Worm (Caenorhabditis elegans) whole organism, late embryonic: ENCODE measurements around the gene F43C11.7.

ENCODE experiments used
- C08G9.2 ChIP-seq: sonication (generic microtip); optimal IDR thresholded peaks from 2 replicates; lab custom pipeline; 2016; ENCODE audit warnings: mild to moderate bottlenecking, missing genetic modification characterization, moderate library complexity, missing compliant biosample characterization
- C38D4.7 ChIP-seq: fragments of 200-800 bp; sonication (Bioruptor generic); optimal IDR thresholded peaks from 2 replicates; lab custom pipeline; 2018; ENCODE audit warnings: mild to moderate bottlenecking, missing genetic modification characterization, moderate library complexity, missing compliant biosample characterization
- F13H6.1 ChIP-seq: sonication (generic microtip); optimal IDR thresholded peaks from 2 replicates; lab custom pipeline; 2016; ENCODE audit warnings: missing genetic modification characterization, missing compliant biosample characterization
- K02D7.2 ChIP-seq: sonication (generic microtip); optimal IDR thresholded peaks from 2 replicates; lab custom pipeline; 2017; ENCODE audit warnings: mild to moderate bottlenecking, missing genetic modification characterization, missing compliant biosample characterization
- ahr-1 ChIP-seq: sonication (generic microtip); optimal IDR thresholded peaks from 2 replicates; lab custom pipeline; 2016; ENCODE audit warnings: missing genetic modification characterization, missing compliant biosample characterization
- ama-1 ChIP-seq: fragments of 150-350 bp; optimal IDR thresholded peaks from 2 replicates; lab custom pipeline; 2014
- ceh-18 ChIP-seq: sonication (generic microtip); optimal IDR thresholded peaks from 2 replicates; lab custom pipeline; 2016; ENCODE audit warnings: missing genetic modification characterization, missing compliant biosample characterization
- ceh-31 ChIP-seq: sonication (generic microtip); optimal IDR thresholded peaks from 2 replicates; lab custom pipeline; 2016; ENCODE audit warnings: missing genetic modification characterization, missing compliant biosample characterization
- ceh-34 ChIP-seq: sonication (generic microtip); optimal IDR thresholded peaks from 2 replicates; lab custom pipeline; 2016; ENCODE audit warnings: mild to moderate bottlenecking, missing genetic modification characterization, missing compliant biosample characterization
- ceh-45 ChIP-seq: fragments of 200-800 bp; sonication (Bioruptor generic); IDR thresholded peaks from 2 replicates; pipeline ENCODE4 v1.3.6; 2022; ENCODE audit warnings: missing genetic modification reagents, missing genetic modification characterization, missing compliant biosample characterization
- ceh-9 ChIP-seq: sonication (generic microtip); optimal IDR thresholded peaks from 2 replicates; lab custom pipeline; 2016; ENCODE audit warnings: mild to moderate bottlenecking, missing genetic modification characterization, inconsistent platforms, missing compliant biosample characterization
- che-1 ChIP-seq: sonication (generic microtip); optimal IDR thresholded peaks from 2 replicates; lab custom pipeline; 2016; ENCODE audit warnings: mild to moderate bottlenecking, missing genetic modification characterization, missing compliant biosample characterization
- dmd-4 ChIP-seq: sonication (generic microtip); optimal IDR thresholded peaks from 2 replicates; lab custom pipeline; 2016; ENCODE audit warnings: borderline replicate concordance, missing genetic modification characterization, missing compliant biosample characterization
- dve-1 ChIP-seq: sonication (generic microtip); optimal IDR thresholded peaks from 2 replicates; lab custom pipeline; 2017; ENCODE audit warnings: antibody characterized with exemption, mild to moderate bottlenecking, missing genetic modification characterization, missing compliant biosample characterization
- elt-2 ChIP-seq: sonication (generic microtip); optimal IDR thresholded peaks from 2 replicates; lab custom pipeline; 2016; ENCODE audit warnings: missing genetic modification reagents, missing genetic modification characterization, missing compliant biosample characterization
- ets-4 ChIP-seq: sonication (generic microtip); optimal IDR thresholded peaks from 2 replicates; lab custom pipeline; 2016; ENCODE audit warnings: missing genetic modification characterization, missing compliant biosample characterization
- fax-1 ChIP-seq: sonication (generic microtip); optimal IDR thresholded peaks from 2 replicates; lab custom pipeline; 2016; ENCODE audit warnings: missing genotype, missing genetic modification characterization, missing compliant biosample characterization
- fkh-6 ChIP-seq: sonication (generic microtip); optimal IDR thresholded peaks from 2 replicates; lab custom pipeline; 2016; ENCODE audit warnings: missing genetic modification characterization, missing compliant biosample characterization
- gmeb-2 ChIP-seq: sonication (generic microtip); optimal IDR thresholded peaks from 2 replicates; lab custom pipeline; 2016; ENCODE audit warnings: missing genetic modification characterization, inconsistent platforms, missing compliant biosample characterization
- hlh-13 ChIP-seq: fragments of 200-800 bp; sonication (Bioruptor generic); optimal IDR thresholded peaks from 2 replicates; lab custom pipeline; 2018; ENCODE audit warnings: mild to moderate bottlenecking, missing genetic modification characterization, missing compliant biosample characterization
- hlh-30 ChIP-seq: sonication (generic microtip); optimal IDR thresholded peaks from 2 replicates; lab custom pipeline; 2017; ENCODE audit warnings: antibody characterized with exemption, missing genetic modification characterization, missing compliant biosample characterization; ENCODE audit not compliant: insufficient read depth
- hlh-8 ChIP-seq: sonication (generic microtip); optimal IDR thresholded peaks from 2 replicates; lab custom pipeline; 2016; ENCODE audit warnings: missing genotype, missing genetic modification characterization, missing compliant biosample characterization
- lim-6 ChIP-seq: sonication (generic microtip); optimal IDR thresholded peaks from 2 replicates; lab custom pipeline; 2016; ENCODE audit warnings: missing genetic modification characterization, missing compliant biosample characterization
- lin-11 ChIP-seq: fragments of 200-800 bp; sonication (Bioruptor generic); optimal IDR thresholded peaks from 2 replicates; lab custom pipeline; 2018; ENCODE audit warnings: mild to moderate bottlenecking, missing genetic modification characterization, missing compliant biosample characterization
- nhr-11 ChIP-seq: fragments of 150-350 bp; optimal IDR thresholded peaks from 2 replicates; lab custom pipeline; 2014; ENCODE audit warnings: missing biosample characterization, missing genetic modification characterization
- nhr-232 ChIP-seq: sonication (generic microtip); optimal IDR thresholded peaks from 2 replicates; lab custom pipeline; 2016; ENCODE audit warnings: missing genetic modification characterization, missing compliant biosample characterization
- npax-4 ChIP-seq: sonication (generic microtip); optimal IDR thresholded peaks from 2 replicates; lab custom pipeline; 2016; ENCODE audit warnings: missing genetic modification characterization, missing compliant biosample characterization
- pag-3 ChIP-seq: sonication (generic microtip); optimal IDR thresholded peaks from 2 replicates; lab custom pipeline; 2016; ENCODE audit warnings: missing compliant biosample characterization, missing genetic modification characterization, borderline replicate concordance
- pha-2 ChIP-seq: sonication (generic microtip); optimal IDR thresholded peaks from 2 replicates; lab custom pipeline; 2017; ENCODE audit warnings: mild to moderate bottlenecking, missing genetic modification characterization, missing compliant biosample characterization
- pha-4 ChIP-seq: fragments of 150-350 bp; optimal IDR thresholded peaks from 2 replicates; lab custom pipeline; 2018; ENCODE audit warnings: missing biosample characterization, missing genetic modification reagents, missing genetic modification characterization
- ref-2 ChIP-seq: sonication (generic microtip); optimal IDR thresholded peaks from 2 replicates; lab custom pipeline; 2016; ENCODE audit warnings: missing genetic modification characterization, missing compliant biosample characterization
- rnt-1 ChIP-seq: sonication (generic microtip); optimal IDR thresholded peaks from 2 replicates; lab custom pipeline; 2016; ENCODE audit warnings: missing genetic modification characterization, missing compliant biosample characterization
- sox-2 ChIP-seq: fragments of 200-800 bp; sonication (Bioruptor generic); IDR thresholded peaks from 2 replicates; pipeline ENCODE4 v1.3.6; 2022; ENCODE audit warnings: missing genetic modification reagents, missing genetic modification characterization, missing compliant biosample characterization
- syd-9 ChIP-seq: sonication (generic microtip); optimal IDR thresholded peaks from 2 replicates; lab custom pipeline; 2016; ENCODE audit warnings: mild to moderate bottlenecking, missing genetic modification characterization, moderate library complexity, missing compliant biosample characterization
- tbx-2 ChIP-seq: sonication (generic microtip); optimal IDR thresholded peaks from 2 replicates; lab custom pipeline; 2016; ENCODE audit warnings: missing genetic modification characterization, missing compliant biosample characterization
- unc-3 ChIP-seq, 2 experiments: fragments of 200-800 bp in 1 of 2; sonication (Bioruptor generic) in 1 of 2; sonication (generic microtip) in 1 of 2; conservative IDR thresholded peaks in 1 of 2; optimal IDR thresholded peaks in 1 of 2; 2 replicates each; pipeline versions ENCODE4 v1.3.6 to Lab custom; 2016 to 2022; ENCODE audit warnings: missing compliant biosample characterization in 2 of 2, missing genetic modification characterization in 2 of 2, missing genetic modification reagents in 1 of 2
- unc-42 ChIP-seq: sonication (generic microtip); optimal IDR thresholded peaks from 2 replicates; lab custom pipeline; 2016; ENCODE audit warnings: missing genotype, missing genetic modification characterization, missing compliant biosample characterization
- unc-55 ChIP-seq: sonication (generic microtip); optimal IDR thresholded peaks from 2 replicates; lab custom pipeline; 2017; ENCODE audit warnings: missing biosample characterization, missing genetic modification reagents, missing genetic modification characterization

Gene F43C11.7

ce11 chrII:2335572-2335971 lies at the start of gene F43C11.7:
F43C11.7 (plus strand) TSS chrII:2335897.
- TF ChIP-seq ceh-18, result no peak
- TF ChIP-seq pha-4 (tag; lab: Kevin White, UChicago), result no peak
- TF ChIP-seq unc-3 (GFP tag; conservative IDR thresholded peaks at IDR 0.05; lab: Robert Waterston, UW), result no peak
- no peak for TF ChIP-seq unc-3 (tag; optimal IDR thresholded peaks at IDR 0.05; lab: Kevin White, UChicago)
- TF ChIP-seq unc-42 (tag; lab: Kevin White, UChicago), result no peak
- TF ChIP-seq pha-2 (tag; lab: Kevin White, UChicago), result no peak
- TF ChIP-seq K02D7.2 (tag; lab: Kevin White, UChicago), result no peak
- no peak for TF ChIP-seq hlh-8
- no peak for TF ChIP-seq hlh-13 (GFP tag; lab: Kevin White, UChicago)
- no peak for TF ChIP-seq ref-2 (tag; lab: Kevin White, UChicago)
- TF ChIP-seq elt-2 (tag; lab: Kevin White, UChicago), result no peak
- TF ChIP-seq npax-4 (tag; lab: Kevin White, UChicago), result no peak
- TF ChIP-seq C38D4.7 (GFP tag; lab: Kevin White, UChicago), result no peak

DNA sequence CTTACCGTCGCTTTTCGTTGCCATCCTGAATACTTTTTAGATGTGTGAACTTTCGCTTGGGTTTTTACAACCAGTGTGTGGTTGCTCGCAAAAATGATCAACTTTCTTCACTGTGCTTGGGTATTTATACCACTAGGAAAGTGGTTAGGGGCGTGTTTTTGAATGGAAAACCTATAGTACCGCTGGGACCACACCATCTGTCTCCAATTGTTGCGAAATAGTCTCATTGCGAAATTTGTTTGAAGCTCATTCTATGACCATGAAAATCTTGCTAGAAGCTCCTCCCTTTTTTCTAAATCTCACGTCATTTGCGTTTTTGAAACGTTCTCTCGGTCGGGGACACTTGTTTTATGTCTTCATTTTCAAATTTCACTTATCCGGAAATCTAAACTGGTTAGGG lies 46.9 kb upstream of the F43C11.7 start, which contains the start of the genes K09F6.10 and K09F6.13:
Gene K09F6.10, minus strand, starts transcription at position 86 of the 400 bp plus-strand sequence.
Gene K09F6.13, plus strand, starts transcription at position 317 of the 400 bp plus-strand sequence.
- TF ChIP-seq ceh-45 (GFP tag; lab: Robert Waterston, UW), result no peak
- no peak for TF ChIP-seq unc-42 (tag; lab: Kevin White, UChicago)

DNA sequence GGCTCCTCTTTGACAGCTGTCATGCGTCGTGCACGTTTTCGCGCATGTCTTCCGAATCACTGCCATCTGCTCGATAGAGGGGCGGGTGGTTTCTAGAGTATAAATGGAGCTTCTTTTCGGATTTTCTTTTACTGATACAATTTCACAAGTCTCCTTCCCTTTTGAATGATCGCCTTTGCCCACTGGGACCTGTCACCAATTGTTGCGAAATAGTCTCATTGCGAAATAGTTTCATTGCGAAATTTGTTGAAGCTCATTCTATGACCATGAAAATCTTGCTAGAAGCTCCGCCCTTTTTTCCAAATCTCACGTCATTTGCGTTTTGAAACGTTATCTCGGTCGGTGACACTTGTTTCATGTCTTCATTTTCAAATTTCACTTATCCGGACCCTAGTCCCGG lies 46.3 kb upstream of the F43C11.7 start:
- TF ChIP-seq fax-1 (tag; lab: Kevin White, UChicago) (no peak), C08G9.2 (tag; lab: Kevin White, UChicago) (no peak), C38D4.7 (GFP tag; lab: Kevin White, UChicago) (no peak), unc-3 (GFP tag; conservative IDR thresholded peaks at IDR 0.05; lab: Robert Waterston, UW) (no peak), unc-3 (tag; optimal IDR thresholded peaks at IDR 0.05; lab: Kevin White, UChicago) (peak; percentile 50), nhr-232 (no peak), unc-55 (GFP tag; lab: Kevin White, UChicago) (peak; percentile 87)

ce11 chrII:2292027-2292426 lies 43.7 kb upstream of the F43C11.7 start, which contains the start of gene K09F6.7:
K09F6.7 (minus strand) TSS chrII:2292127.
- no peak for TF ChIP-seq C08G9.2 (tag; lab: Kevin White, UChicago)
- no peak for TF ChIP-seq C38D4.7 (GFP tag; lab: Kevin White, UChicago)
- TF ChIP-seq ets-4, result no peak
- no peak for TF ChIP-seq nhr-11 (tag; lab: Kevin White, UChicago)
- no peak for TF ChIP-seq pha-4 (tag; lab: Kevin White, UChicago)
- no peak for TF ChIP-seq ahr-1 (tag; lab: Kevin White, UChicago)
- no peak for TF ChIP-seq unc-55 (GFP tag; lab: Kevin White, UChicago)
- no peak for TF ChIP-seq syd-9
- no peak for TF ChIP-seq fkh-6 (tag; lab: Kevin White, UChicago)
- TF ChIP-seq npax-4 (tag; lab: Kevin White, UChicago), result no peak
- no peak for TF ChIP-seq sox-2
- TF ChIP-seq hlh-30, result no peak
- no peak for TF ChIP-seq unc-42 (tag; lab: Kevin White, UChicago)
- TF ChIP-seq pag-3, result no peak
- TF ChIP-seq lim-6 (tag; lab: Kevin White, UChicago), result no peak
- TF ChIP-seq rnt-1 (tag; lab: Kevin White, UChicago), result no peak

- TF ChIP-seq che-1 (tag; lab: Kevin White, UChicago), result no peak
- no peak for TF ChIP-seq lim-6 (tag; lab: Kevin White, UChicago)
- TF ChIP-seq F13H6.1, result no peak
- TF ChIP-seq lin-11 (tag; lab: Kevin White, UChicago), result no peak
- no peak for TF ChIP-seq ceh-45 (GFP tag; lab: Robert Waterston, UW)
- no peak for TF ChIP-seq dve-1 (tag; lab: Kevin White, UChicago)
- TF ChIP-seq ceh-31 (tag; lab: Kevin White, UChicago), result no peak
- TF ChIP-seq gmeb-2 (tag; lab: Kevin White, UChicago), result no peak
- TF ChIP-seq tbx-2, result no peak
- no peak for TF ChIP-seq unc-3 (GFP tag; conservative IDR thresholded peaks at IDR 0.05; lab: Robert Waterston, UW)
- TF ChIP-seq unc-3 (tag; optimal IDR thresholded peaks at IDR 0.05; lab: Kevin White, UChicago), result no peak
- no peak for TF ChIP-seq npax-4 (tag; lab: Kevin White, UChicago)
- no peak for TF ChIP-seq C08G9.2 (tag; lab: Kevin White, UChicago)
- TF ChIP-seq ceh-9 (tag; lab: Kevin White, UChicago), result no peak
- no peak for TF ChIP-seq elt-2 (tag; lab: Kevin White, UChicago)
- TF ChIP-seq ceh-34 (tag; lab: Kevin White, UChicago), result no peak
- TF ChIP-seq K02D7.2 (tag; lab: Kevin White, UChicago), result no peak
- TF ChIP-seq ama-1 (lab: Kevin White, UChicago), result no peak
- no peak for TF ChIP-seq unc-42 (tag; lab: Kevin White, UChicago)
- TF ChIP-seq dmd-4 (tag; lab: Kevin White, UChicago), result no peak
- TF ChIP-seq pag-3, result no peak
Observed at ce11 chrII:2292549-2292948, 43.1 kb upstream of the F43C11.7 start.
